Fruit fly (Drosophila melanogaster) whole organism, embryonic: ENCODE measurements around the gene CG12182.

Experiments
- BtbVII ChIP-seq: fragments of 200-800 bp; sonication (Bioruptor generic); optimal IDR thresholded peaks from 3 replicates; lab custom pipeline; 2017; ENCODE audit warnings: missing biosample characterization, mild to moderate bottlenecking, missing genetic modification characterization
- CG10366 ChIP-seq: fragments of 200-800 bp; sonication (Bioruptor generic); IDR thresholded peaks from 2 replicates; pipeline ENCODE4 v1.3.6; 2022; ENCODE audit warnings: missing biosample characterization, missing genetic modification characterization
- CG11723 ChIP-seq: fragments of 200-800 bp; sonication (Bioruptor generic); optimal IDR thresholded peaks from 2 replicates; lab custom pipeline; 2017; ENCODE audit warnings: missing biosample characterization, mild to moderate bottlenecking, missing genetic modification characterization
- CG13123 ChIP-seq: fragments of 200-800 bp; sonication (Bioruptor generic); optimal IDR thresholded peaks from 2 replicates; lab custom pipeline; 2016; ENCODE audit warnings: missing biosample characterization, missing genetic modification characterization
- CG13894 ChIP-seq: fragments of 200-800 bp; sonication (Bioruptor generic); optimal IDR thresholded peaks from 3 replicates; lab custom pipeline; 2018; ENCODE audit warnings: missing biosample characterization, mild to moderate bottlenecking, missing genetic modification characterization, moderate library complexity
- CG14441 ChIP-seq: fragments of 200-800 bp; sonication (Bioruptor generic); IDR thresholded peaks from 2 replicates; pipeline ENCODE4 v1.3.6; 2022; ENCODE audit warnings: missing biosample characterization, missing genetic modification characterization
- CG14860 ChIP-seq: fragments of 200-800 bp; sonication (Bioruptor generic); IDR thresholded peaks from 3 replicates; pipeline ENCODE4 v1.3.6; 2022; ENCODE audit warnings: missing biosample characterization, missing genetic modification characterization; ENCODE audit not compliant: partially characterized antibody
- CG15011 ChIP-seq: fragments of 200-800 bp; sonication (Bioruptor generic); optimal IDR thresholded peaks from 3 replicates; lab custom pipeline; 2018; ENCODE audit warnings: missing biosample characterization, mild to moderate bottlenecking, missing genetic modification characterization
- CG1602 ChIP-seq: fragments of 200-800 bp; sonication (Bioruptor generic); optimal IDR thresholded peaks from 3 replicates; lab custom pipeline; 2016; ENCODE audit warnings: missing biosample characterization, missing genetic modification characterization
- CG17361 ChIP-seq: fragments of 200-800 bp; sonication (Bioruptor generic); IDR thresholded peaks from 3 replicates; pipeline ENCODE4 v1.3.6; 2022; ENCODE audit warnings: missing biosample characterization, missing genetic modification characterization
- CG2199 ChIP-seq: fragments of 200-800 bp; sonication (Bioruptor generic); IDR thresholded peaks from 3 replicates; pipeline ENCODE4 v1.3.6; 2022; ENCODE audit warnings: missing biosample characterization, missing genetic modification characterization
- CG2202 ChIP-seq: fragments of 200-800 bp; sonication (Bioruptor generic); optimal IDR thresholded peaks from 2 replicates; lab custom pipeline; 2018; ENCODE audit warnings: missing biosample characterization, mild to moderate bottlenecking, missing genetic modification characterization
- CG30403 ChIP-seq: fragments of 200-800 bp; sonication (Bioruptor generic); optimal IDR thresholded peaks from 3 replicates; lab custom pipeline; 2016; ENCODE audit warnings: missing biosample characterization, missing genetic modification characterization
- CG4730 ChIP-seq: fragments of 200-800 bp; sonication (Bioruptor generic); IDR thresholded peaks from 2 replicates; pipeline ENCODE4 v1.3.6; 2022; ENCODE audit warnings: missing biosample characterization, missing genetic modification characterization
- CG7786 ChIP-seq: fragments of 200-800 bp; sonication (Bioruptor generic); optimal IDR thresholded peaks from 2 replicates; lab custom pipeline; 2016; ENCODE audit warnings: missing biosample characterization, missing genetic modification characterization
- CrebB ChIP-seq: fragments of 200-800 bp; sonication (Bioruptor generic); optimal IDR thresholded peaks from 3 replicates; lab custom pipeline; 2018; ENCODE audit warnings: missing biosample characterization, mild to moderate bottlenecking, missing genetic modification characterization
- Gug ChIP-seq: fragments of 200-800 bp; sonication (Bioruptor generic); IDR thresholded peaks from 4 replicates; pipeline ENCODE4 v1.3.6; 2022; ENCODE audit warnings: missing biosample characterization, missing genetic modification characterization
- HLH3B ChIP-seq: fragments of 200-800 bp; sonication (Bioruptor generic); IDR thresholded peaks from 2 replicates; pipeline ENCODE4 v1.3.6; 2022; ENCODE audit warnings: missing biosample characterization, missing genetic modification characterization
- HLHmδ ChIP-seq: fragments of 200-800 bp; sonication (Bioruptor generic); optimal IDR thresholded peaks from 2 replicates; lab custom pipeline; 2018; ENCODE audit warnings: missing biosample characterization, mild to moderate bottlenecking, missing genetic modification characterization, moderate library complexity
- Hey ChIP-seq: fragments of 200-800 bp; sonication (Bioruptor generic); optimal IDR thresholded peaks from 3 replicates; lab custom pipeline; 2018; ENCODE audit warnings: missing biosample characterization, mild to moderate bottlenecking, missing genetic modification characterization
- HmgD ChIP-seq: fragments of 200-800 bp; sonication (Bioruptor generic); optimal IDR thresholded peaks from 3 replicates; lab custom pipeline; 2016; ENCODE audit warnings: missing biosample characterization, missing genetic modification characterization
- Lhr ChIP-seq: fragments of 200-800 bp; sonication (Bioruptor generic); optimal IDR thresholded peaks from 3 replicates; lab custom pipeline; 2017; ENCODE audit warnings: mild to moderate bottlenecking, missing biosample characterization, missing genetic modification reagents, missing genetic modification characterization
- Opbp ChIP-seq: fragments of 200-800 bp; sonication (Bioruptor generic); IDR thresholded peaks from 3 replicates; pipeline ENCODE4 v1.3.6; 2022; ENCODE audit warnings: missing biosample characterization, missing genetic modification characterization; ENCODE audit not compliant: partially characterized antibody
- Ravus ChIP-seq: fragments of 200-800 bp; sonication (Bioruptor generic); IDR thresholded peaks from 2 replicates; pipeline ENCODE4 v1.3.6; 2022; ENCODE audit warnings: missing biosample characterization, missing genetic modification characterization
- Sox102F ChIP-seq: fragments of 200-800 bp; sonication (Bioruptor generic); optimal IDR thresholded peaks from 2 replicates; lab custom pipeline; 2018; ENCODE audit warnings: missing biosample characterization, mild to moderate bottlenecking, missing genetic modification characterization, moderate library complexity
- Spps ChIP-seq: fragments of 200-800 bp; sonication (Bioruptor generic); optimal IDR thresholded peaks from 2 replicates; lab custom pipeline; 2018; ENCODE audit warnings: missing biosample characterization, mild to moderate bottlenecking, missing genetic modification characterization
- Sry-β ChIP-seq: fragments of 200-800 bp; sonication (Bioruptor generic); optimal IDR thresholded peaks from 2 replicates; lab custom pipeline; 2018; ENCODE audit warnings: missing biosample characterization, mild to moderate bottlenecking, missing genetic modification characterization, moderate library complexity
- Sry-δ ChIP-seq: fragments of 200-800 bp; sonication (Bioruptor generic); optimal IDR thresholded peaks from 2 replicates; lab custom pipeline; 2016; ENCODE audit warnings: missing biosample characterization, missing genetic modification characterization
- Stat92E ChIP-seq, 3 experiments: fragments of >200 bp in 2 of 3; fragments of 200-800 bp in 1 of 3; sonication (Bioruptor generic) in 1 of 3; optimal IDR thresholded peaks; 2 replicates each; lab custom pipeline; 2017 to 2019; ENCODE audit warnings: missing biosample characterization in 3 of 3, missing genetic modification characterization in 3 of 3, mild to moderate bottlenecking in 1 of 3, moderate library complexity in 1 of 3
- al ChIP-seq: fragments of 200-800 bp; sonication (Bioruptor generic); IDR thresholded peaks from 2 replicates; pipeline ENCODE4 v1.3.6; 2022; ENCODE audit warnings: missing biosample characterization, missing genetic modification characterization
- ap ChIP-seq: fragments of 200-800 bp; sonication (Bioruptor generic); IDR thresholded peaks from 2 replicates; pipeline ENCODE4 v1.3.6; 2022; ENCODE audit warnings: missing biosample characterization, missing genetic modification characterization
- chn ChIP-seq: fragments of 200-800 bp; sonication (Bioruptor generic); optimal IDR thresholded peaks from 2 replicates; lab custom pipeline; 2016; ENCODE audit warnings: missing biosample characterization, missing genetic modification characterization
- crol ChIP-seq: fragments of 200-800 bp; sonication (Bioruptor generic); IDR thresholded peaks from 2 replicates; pipeline ENCODE4 v1.3.6; 2022; ENCODE audit warnings: missing biosample characterization, missing genetic modification characterization
- cwo ChIP-seq: fragments of 200-800 bp; sonication (Bioruptor generic); optimal IDR thresholded peaks from 3 replicates; lab custom pipeline; 2017; ENCODE audit warnings: missing biosample characterization, missing genetic modification characterization, mild to moderate bottlenecking, moderate library complexity, missing genetic modification reagents
- da ChIP-seq: fragments of 200-800 bp; sonication (Bioruptor generic); optimal IDR thresholded peaks from 2 replicates; lab custom pipeline; 2016; ENCODE audit warnings: missing biosample characterization, missing genetic modification characterization
- gcm ChIP-seq: fragments of 200-800 bp; sonication (Bioruptor generic); optimal IDR thresholded peaks from 2 replicates; lab custom pipeline; 2019; ENCODE audit warnings: missing biosample characterization, mild to moderate bottlenecking, missing genetic modification characterization, moderate library complexity
- gfzf ChIP-seq: fragments of 200-800 bp; sonication (Bioruptor generic); optimal IDR thresholded peaks from 2 replicates; lab custom pipeline; 2016; ENCODE audit warnings: missing biosample characterization, mild to moderate bottlenecking, missing genetic modification characterization, moderate library complexity
- hb ChIP-seq: fragments of 200-800 bp; sonication (Bioruptor generic); IDR thresholded peaks from 3 replicates; pipeline ENCODE4 v1.3.6; 2022; ENCODE audit warnings: missing biosample characterization, missing genetic modification characterization; ENCODE audit not compliant: partially characterized antibody
- hkb ChIP-seq, 2 experiments: fragments of 200-800 bp in 1 of 2; fragments of >200 bp in 1 of 2; sonication (Bioruptor generic) in 1 of 2; IDR thresholded peaks in 1 of 2; optimal IDR thresholded peaks in 1 of 2; 2 replicates each; pipeline versions ENCODE4 v1.3.6 to Lab custom; 2017 to 2022; ENCODE audit warnings: missing biosample characterization in 1 of 2, missing genetic modification characterization in 1 of 2
- ind ChIP-seq: fragments of 200-800 bp; sonication (Bioruptor generic); optimal IDR thresholded peaks from 3 replicates; lab custom pipeline; 2016; ENCODE audit warnings: missing biosample characterization, missing genetic modification characterization
- kah ChIP-seq: fragments of 200-800 bp; sonication (Bioruptor generic); optimal IDR thresholded peaks from 2 replicates; lab custom pipeline; 2018; ENCODE audit warnings: missing biosample characterization, mild to moderate bottlenecking, missing genetic modification characterization
- peb ChIP-seq: fragments of 200-800 bp; sonication (Bioruptor generic); IDR thresholded peaks from 2 replicates; pipeline ENCODE4 v1.3.6; 2022; ENCODE audit warnings: missing biosample characterization, missing genetic modification characterization
- row ChIP-seq: fragments of 200-800 bp; sonication (Bioruptor generic); IDR thresholded peaks from 3 replicates; pipeline ENCODE4 v1.3.6; 2022; ENCODE audit warnings: missing biosample characterization, missing genetic modification characterization
- seq ChIP-seq: fragments of 200-800 bp; sonication (Bioruptor generic); IDR thresholded peaks from 2 replicates; pipeline ENCODE4 v1.3.6; 2022; ENCODE audit warnings: missing biosample characterization, missing genetic modification characterization
- sim ChIP-seq: fragments of 200-800 bp; sonication (Bioruptor generic); IDR thresholded peaks from 2 replicates; pipeline ENCODE4 v1.3.6; 2022; ENCODE audit warnings: missing biosample characterization, missing genetic modification characterization
- slp2 ChIP-seq: fragments of 200-800 bp; sonication (Bioruptor generic); optimal IDR thresholded peaks from 2 replicates; lab custom pipeline; 2016; ENCODE audit warnings: missing biosample characterization, missing genetic modification characterization
- tx ChIP-seq: fragments of 200-800 bp; sonication (Bioruptor generic); optimal IDR thresholded peaks from 2 replicates; lab custom pipeline; 2016; ENCODE audit warnings: missing biosample characterization, missing genetic modification characterization
- vvl ChIP-seq: fragments of 200-800 bp; sonication (Bioruptor generic); IDR thresholded peaks from 2 replicates; pipeline ENCODE4 v1.3.6; 2022; ENCODE audit warnings: missing biosample characterization, missing genetic modification characterization
- wor ChIP-seq: fragments of 200-800 bp; sonication (Bioruptor generic); IDR thresholded peaks from 2 replicates; pipeline ENCODE4 v1.3.6; 2022; ENCODE audit warnings: missing biosample characterization, missing genetic modification characterization

The CG12182 gene

dm6 chr3L:2584119-2584805 is 15.1 kb downstream of the CG12182 start (continued):
- TF ChIP-seq Opbp (peak; percentile 45; the same call in 1 of the 3 replicates), HLH3B (GFP tag; lab: Robert Waterston, UW) (peak; percentile 60), CG10366 (GFP tag; lab: Robert Waterston, UW) (peak; percentile 62), cwo (peak; percentile 72), CG1602 (GFP tag; lab: Kevin White, UChicago) (peak; percentile 72), ap (GFP tag; lab: Robert Waterston, UW) (peak; percentile 45), slp2 (GFP tag; lab: Kevin White, UChicago) (peak; percentile 76), Stat92E (GFP tag; optimal IDR thresholded peaks at IDR 0.05; lab: Kevin White, UChicago) (no peak), vvl (GFP tag; lab: Robert Waterston, UW) (peak; percentile 40; the same call in 1 of the 2 replicates), chn (GFP tag; lab: Kevin White, UChicago) (peak; percentile 77), da (GFP tag; lab: Kevin White, UChicago) (no peak), CG13123 (GFP tag; lab: Kevin White, UChicago) (peak; percentile 56), peb (no peak), CG4730 (GFP tag; lab: Robert Waterston, UW) (peak; percentile 48), CG30403 (GFP tag; lab: Kevin White, UChicago) (peak; percentile 87), Spps (tag; lab: Kevin White, UChicago) (peak; percentile 40), CrebB (peak; percentile 67), sim (GFP tag; lab: Robert Waterston, UW) (peak; percentile 13; the same call in 1 of the 2 replicates), Hey (tag; lab: Kevin White, UChicago) (no peak), CG14441 (GFP tag; lab: Robert Waterston, UW) (peak; percentile 74), CG7786 (GFP tag; lab: Kevin White, UChicago) (peak; percentile 75), wor (GFP tag; lab: Robert Waterston, UW) (peak; percentile 65), BtbVII (GFP tag; lab: Kevin White, UChicago) (peak; percentile 89), HLHmδ (no peak), Sox102F (GFP tag; lab: Kevin White, UChicago) (peak; percentile 83), Ravus (peak; percentile 27; the same call in 1 of the 2 replicates), CG14860 (GFP tag; lab: Robert Waterston, UW) (no peak), Sry-δ (GFP tag; lab: Kevin White, UChicago) (peak; percentile 0), hkb (optimal IDR thresholded peaks at IDR 0.05; lab: Kevin White, UChicago) (no peak), hkb (GFP tag; IDR thresholded peaks at IDR 0.05; lab: Robert Waterston, UW) (peak; percentile 82), Sry-β (GFP tag; lab: Kevin White, UChicago) (peak; percentile 35), gfzf (GFP tag; lab: Kevin White, UChicago) (no peak), kah (GFP tag; lab: Kevin White, UChicago) (peak; percentile 60), CG2199 (GFP tag; lab: Robert Waterston, UW) (no peak), crol (GFP tag; lab: Robert Waterston, UW) (peak; percentile 97), tx (GFP tag; lab: Kevin White, UChicago) (peak; percentile 61), ind (GFP tag; lab: Kevin White, UChicago) (peak; percentile 79), CG17361 (GFP tag; lab: Robert Waterston, UW) (peak; percentile 98), Gug (GFP tag; lab: Robert Waterston, UW) (peak; percentile 59; the same call in 2 of the 4 replicates), CG13894 (tag; lab: Kevin White, UChicago) (peak; percentile 50), al (0 out of 2 replicates have a peak, but pooled peaks have one; percentile 46), Lhr (GFP tag; lab: Kevin White, UChicago) (peak; percentile 47), gcm (GFP tag; lab: Kevin White, UChicago) (peak; percentile 78), CG11723 (peak; percentile 79), HmgD (peak; percentile 44), CG15011 (GFP tag; lab: Kevin White, UChicago) (peak; percentile 86), row (GFP tag; lab: Robert Waterston, UW) (peak; percentile 81), CG2202 (tag; lab: Kevin White, UChicago) (peak; percentile 56), seq (GFP tag; lab: Robert Waterston, UW) (peak; percentile 82), hb (no peak)
